Worm (Caenorhabditis elegans) whole organism, early embryonic: ENCODE results near the gene M7.7.

Source experiments
- B0310.2 ChIP-seq: sonication (generic microtip); optimal IDR thresholded peaks from 2 replicates; lab custom pipeline; 2016; ENCODE audit warnings: mild to moderate bottlenecking, missing genetic modification characterization, missing compliant biosample characterization
- F13C5.2 ChIP-seq: sonication (generic microtip); optimal IDR thresholded peaks from 2 replicates; lab custom pipeline; 2017; ENCODE audit warnings: mild to moderate bottlenecking, missing genetic modification characterization, inconsistent platforms, missing compliant biosample characterization
- aly-1 ChIP-seq: sonication (generic microtip); optimal IDR thresholded peaks from 2 replicates; lab custom pipeline; 2016; ENCODE audit warnings: missing genetic modification characterization, missing compliant biosample characterization
- ama-1 ChIP-seq: fragments of 150-350 bp; optimal IDR thresholded peaks from 2 replicates; lab custom pipeline; 2014
- ceh-13 ChIP-seq: fragments of 200-800 bp; sonication (Bioruptor generic); optimal IDR thresholded peaks from 2 replicates; lab custom pipeline; 2018; ENCODE audit warnings: mild to moderate bottlenecking, missing genetic modification characterization, missing compliant biosample characterization
- ceh-36 ChIP-seq: sonication (generic microtip); optimal IDR thresholded peaks from 2 replicates; lab custom pipeline; 2016; ENCODE audit warnings: missing genetic modification characterization, inconsistent platforms, missing compliant biosample characterization
- ets-7 ChIP-seq: sonication (generic microtip); optimal IDR thresholded peaks from 2 replicates; lab custom pipeline; 2016; ENCODE audit warnings: missing genotype, missing genetic modification characterization, missing compliant biosample characterization
- flt-1 ChIP-seq: fragments of 200-800 bp; sonication (Bioruptor generic); IDR thresholded peaks from 2 replicates; pipeline ENCODE4 v1.3.6; 2022; ENCODE audit warnings: missing genetic modification characterization, missing compliant biosample characterization
- hmbx-1 ChIP-seq: sonication (generic microtip); optimal IDR thresholded peaks from 2 replicates; lab custom pipeline; 2016; ENCODE audit warnings: mild to moderate bottlenecking, missing genetic modification characterization, missing compliant biosample characterization
- hmg-4 ChIP-seq: fragments of 200-800 bp; sonication (Bioruptor generic); optimal IDR thresholded peaks from 2 replicates; lab custom pipeline; 2018; ENCODE audit warnings: mild to moderate bottlenecking, missing genetic modification characterization, missing compliant biosample characterization
- hnd-1 ChIP-seq: sonication (generic microtip); optimal IDR thresholded peaks from 2 replicates; lab custom pipeline; 2016; ENCODE audit warnings: missing genetic modification characterization, missing compliant biosample characterization
- pes-1 ChIP-seq: fragments of 200-800 bp; sonication (Bioruptor generic); IDR thresholded peaks from 2 replicates; pipeline ENCODE4 v1.3.6; 2022; ENCODE audit warnings: missing genetic modification reagents, missing genetic modification characterization, missing compliant biosample characterization
- scrt-1 ChIP-seq: fragments of 200-800 bp; sonication (Bioruptor generic); IDR thresholded peaks from 2 replicates; pipeline ENCODE4 v1.3.6; 2022; ENCODE audit warnings: missing genetic modification characterization, missing compliant biosample characterization
- sea-1 ChIP-seq: fragments of 200-800 bp; sonication (Bioruptor generic); conservative IDR thresholded peaks from 2 replicates; pipeline ENCODE4 v1.3.6; 2022; ENCODE audit warnings: missing genetic modification characterization, missing compliant biosample characterization
- tbx-11 ChIP-seq: fragments of 200-800 bp; sonication (Bioruptor generic); IDR thresholded peaks from 2 replicates; pipeline ENCODE4 v1.3.6; 2022; ENCODE audit warnings: missing genetic modification characterization, missing compliant biosample characterization
- tbx-37 ChIP-seq: fragments of 200-800 bp; sonication (Bioruptor generic); conservative IDR thresholded peaks from 2 replicates; pipeline ENCODE4 v1.3.6; 2022; ENCODE audit warnings: missing genetic modification reagents, missing genetic modification characterization, missing compliant biosample characterization
- tra-4 ChIP-seq: sonication (generic microtip); optimal IDR thresholded peaks from 2 replicates; lab custom pipeline; 2017; ENCODE audit warnings: missing genetic modification characterization, missing compliant biosample characterization

Gene M7.7

DNA sequence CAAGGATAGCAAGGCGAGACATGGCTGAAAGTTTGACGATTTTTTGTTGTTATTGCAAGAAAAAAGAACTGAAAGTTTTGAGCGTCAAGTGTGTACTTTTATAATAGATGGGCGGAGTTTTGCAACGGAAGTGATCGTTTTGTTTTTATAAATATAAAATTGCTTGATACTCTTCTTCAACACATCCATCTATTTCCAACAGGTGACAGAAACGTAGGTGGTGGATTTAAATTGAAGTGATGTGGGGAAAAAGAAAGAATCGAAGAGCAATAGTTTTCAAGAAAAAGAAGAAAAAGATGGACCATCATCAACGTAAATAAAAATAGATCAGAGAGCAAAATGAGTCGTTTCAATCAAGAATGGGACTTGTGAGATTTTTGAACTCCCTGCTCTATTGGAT is 22.6 kb upstream of the M7.7 start, which contains the start of gene ttr-17:
ttr-17 (minus strand) TSS at position 24 of the 400 bp plus-strand sequence.
- TF ChIP-seq F13C5.2 (no peak), B0310.2 (tag; lab: Kevin White, UChicago) (no peak), ets-7 (tag; lab: Kevin White, UChicago) (no peak), sea-1 (no peak), tbx-11 (GFP tag; lab: Robert Waterston, UW) (no peak), hnd-1 (no peak), tra-4 (tag; lab: Kevin White, UChicago) (no peak), ama-1 (lab: Kevin White, UChicago) (no peak), tbx-37 (GFP tag; lab: Robert Waterston, UW) (no peak)

- TF ChIP-seq flt-1 (GFP tag; lab: Robert Waterston, UW): no peak
These were observed 21.3 kb upstream of the M7.7 start for ce11 chrIV:11068314-11068713.

- peak; percentile 29 for TF ChIP-seq hnd-1
These were observed 18.7 kb upstream of the M7.7 start for ce11 chrIV:11070895-11071294.

ce11 chrIV:11078482-11078881 is 11.1 kb upstream of the M7.7 start, which contains the start of gene Y5F2A.4:
Y5F2A.4 (minus strand) TSS chrIV:11078582.
- TF ChIP-seq tra-4 (tag; lab: Kevin White, UChicago) (no peak), scrt-1 (GFP tag; lab: Robert Waterston, UW) (no peak), tbx-11 (GFP tag; lab: Robert Waterston, UW) (no peak), ceh-13 (GFP tag; lab: Kevin White, UChicago) (no peak), pes-1 (GFP tag; lab: Robert Waterston, UW) (no peak), ama-1 (lab: Kevin White, UChicago) (no peak), tbx-37 (GFP tag; lab: Robert Waterston, UW) (no peak), flt-1 (GFP tag; lab: Robert Waterston, UW) (no peak), sea-1 (no peak), F13C5.2 (no peak), B0310.2 (tag; lab: Kevin White, UChicago) (no peak), hnd-1 (no peak), aly-1 (tag; lab: Kevin White, UChicago) (no peak), ceh-36 (tag; lab: Kevin White, UChicago) (no peak), hmbx-1 (no peak), ets-7 (tag; lab: Kevin White, UChicago) (no peak), hmg-4 (GFP tag; lab: Kevin White, UChicago) (no peak)

DNA sequence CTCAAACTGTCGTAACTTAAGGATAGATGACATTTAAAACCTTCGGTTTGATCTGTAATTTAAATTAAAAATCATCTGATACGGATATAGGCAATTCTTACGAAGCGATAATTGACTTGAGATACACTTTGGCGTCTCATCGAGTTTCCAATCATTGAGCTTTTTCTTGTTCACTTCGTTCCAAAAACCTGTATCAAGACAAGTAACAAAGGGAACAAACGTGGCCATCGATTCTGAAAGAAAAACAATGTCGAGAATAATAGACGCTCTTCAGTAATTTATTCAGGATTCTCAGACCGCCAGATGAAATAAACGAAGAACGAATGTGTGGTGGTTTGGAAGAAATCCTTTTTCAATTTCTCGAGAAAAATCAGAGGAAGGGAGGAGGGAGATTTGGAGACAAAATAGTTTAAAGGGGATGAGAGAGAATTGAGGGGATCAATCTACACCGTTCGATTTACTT is 8.8 kb upstream of the M7.7 start, which contains the start of gene atg-7:
atg-7 (minus strand) TSS at position 233 of the 463 bp plus-strand sequence.
- TF ChIP-seq hmg-4 (GFP tag; lab: Kevin White, UChicago) (no peak), ets-7 (tag; lab: Kevin White, UChicago) (no peak), tbx-37 (GFP tag; lab: Robert Waterston, UW) (no peak), ceh-13 (GFP tag; lab: Kevin White, UChicago) (no peak), scrt-1 (GFP tag; lab: Robert Waterston, UW) (no peak), ceh-36 (tag; lab: Kevin White, UChicago) (no peak), flt-1 (GFP tag; lab: Robert Waterston, UW) (no peak), ama-1 (lab: Kevin White, UChicago) (no peak), hmbx-1 (no peak), aly-1 (tag; lab: Kevin White, UChicago) (no peak), hnd-1 (no peak), sea-1 (no peak), tra-4 (tag; lab: Kevin White, UChicago) (no peak), B0310.2 (tag; lab: Kevin White, UChicago) (no peak), tbx-11 (GFP tag; lab: Robert Waterston, UW) (no peak), F13C5.2 (no peak), pes-1 (GFP tag; lab: Robert Waterston, UW) (no peak)

DNA sequence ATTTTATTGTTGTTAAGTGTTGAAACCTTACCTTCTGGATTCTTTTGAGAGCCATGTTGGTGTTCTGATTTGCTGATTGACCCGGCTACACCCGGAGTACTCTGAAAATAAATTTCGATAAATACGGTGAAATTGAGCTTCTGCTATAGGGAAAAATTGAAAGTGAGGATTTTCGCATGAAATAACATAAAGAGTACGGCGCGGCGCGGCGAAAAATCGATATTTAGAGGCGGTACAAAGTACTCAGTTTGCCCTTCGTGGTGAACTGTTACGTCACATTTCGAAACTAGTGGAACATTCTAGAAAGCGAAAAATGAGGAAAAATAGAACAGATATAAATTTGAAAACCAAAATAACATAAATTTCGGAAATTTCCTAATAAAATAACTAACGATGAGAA is 7.5 kb upstream of the M7.7 start, which contains the start of gene let-70:
let-70 (minus strand) TSS at position 101 of the 400 bp plus-strand sequence.
- TF ChIP-seq tra-4 (tag; lab: Kevin White, UChicago): no peak
- no peak for TF ChIP-seq ets-7 (tag; lab: Kevin White, UChicago)
- TF ChIP-seq flt-1 (GFP tag; lab: Robert Waterston, UW): no peak
- no peak for TF ChIP-seq sea-1

DNA sequence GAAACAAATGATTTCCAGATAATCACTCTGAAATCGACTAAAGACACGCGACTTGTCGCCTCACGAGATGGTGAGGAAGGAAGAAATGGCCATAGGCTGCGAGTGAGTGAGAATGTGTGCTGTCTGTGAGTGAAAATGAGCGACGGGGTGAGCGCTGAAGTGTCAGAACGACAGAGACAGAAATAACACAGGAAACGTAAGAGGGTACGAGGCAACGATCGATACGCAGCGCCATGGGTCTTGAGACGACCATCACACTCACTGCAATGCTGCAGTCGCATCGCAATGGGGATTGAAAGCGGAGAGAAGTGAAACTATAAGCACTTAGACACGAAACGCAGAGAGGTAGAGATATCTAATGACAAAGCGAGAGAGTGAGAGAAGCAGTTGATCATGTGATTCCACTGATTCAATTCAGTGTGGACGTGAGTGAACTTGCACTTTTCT is 6.8 kb upstream of the M7.7 start:
- TF ChIP-seq ets-7 (tag; lab: Kevin White, UChicago): no peak
- TF ChIP-seq F13C5.2: peak; percentile 80
- 0 out of 2 replicates have a peak, but pooled peaks have one; percentile 9 for TF ChIP-seq tbx-37 (GFP tag; lab: Robert Waterston, UW)
- TF ChIP-seq hmg-4 (GFP tag; lab: Kevin White, UChicago): peak; percentile 51
- TF ChIP-seq ceh-13 (GFP tag; lab: Kevin White, UChicago): no peak

DNA sequence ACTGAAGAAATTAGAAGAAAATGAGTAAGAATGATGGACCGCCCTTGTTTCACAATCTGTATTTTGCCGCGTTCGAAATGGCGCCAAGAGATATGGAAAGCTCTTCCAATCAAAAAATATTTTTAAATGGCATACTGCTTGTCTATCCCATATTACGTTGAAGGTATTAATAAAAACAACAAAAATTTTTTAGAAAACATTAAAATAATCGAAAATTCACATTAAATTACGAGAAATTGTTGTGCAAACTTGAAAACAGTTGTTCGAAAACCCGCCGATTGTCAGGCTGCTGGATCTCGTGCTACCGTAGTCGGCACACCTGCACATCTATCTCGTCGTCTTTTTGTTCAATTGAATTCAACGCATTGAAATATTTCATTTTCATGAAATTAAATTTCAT is 6.0 kb upstream of the M7.7 start, which contains the start of gene klc-1:
klc-1 (plus strand) TSS at position 127 of the 400 bp plus-strand sequence.
- TF ChIP-seq sea-1: no peak
- TF ChIP-seq flt-1 (GFP tag; lab: Robert Waterston, UW): no peak
